Worm (Caenorhabditis elegans): Measurements from ENCODE around the gene Y57G11C.33.

Gene Y57G11C.33

DNA sequence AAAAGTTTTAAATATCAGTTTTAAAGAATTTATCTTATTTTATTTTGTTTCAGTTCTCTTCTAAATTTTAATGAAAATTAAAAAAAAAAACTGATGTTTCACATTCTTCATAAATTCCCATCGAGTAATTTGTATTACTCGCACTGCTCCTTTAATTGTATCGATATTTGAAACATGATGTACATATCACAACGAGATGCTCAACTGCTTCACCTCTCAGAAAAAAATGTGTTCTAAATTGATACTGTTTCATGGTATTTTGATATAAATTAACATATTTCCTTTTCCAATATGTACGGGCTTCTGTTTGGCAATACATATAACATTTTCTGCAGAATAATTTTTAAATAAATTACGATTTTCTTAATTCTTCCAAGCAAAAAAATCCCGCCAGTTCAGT lies 30.8 kb downstream of the Y57G11C.33 start:
- TF ChIP-seq him-1 (tag; optimal IDR thresholded peaks at IDR 0.05) (no peak), dao-5 (tag; optimal IDR thresholded peaks at IDR 0.05) (no peak), W03F9.2 (tag; optimal IDR thresholded peaks at IDR 0.05) (no peak)

DNA sequence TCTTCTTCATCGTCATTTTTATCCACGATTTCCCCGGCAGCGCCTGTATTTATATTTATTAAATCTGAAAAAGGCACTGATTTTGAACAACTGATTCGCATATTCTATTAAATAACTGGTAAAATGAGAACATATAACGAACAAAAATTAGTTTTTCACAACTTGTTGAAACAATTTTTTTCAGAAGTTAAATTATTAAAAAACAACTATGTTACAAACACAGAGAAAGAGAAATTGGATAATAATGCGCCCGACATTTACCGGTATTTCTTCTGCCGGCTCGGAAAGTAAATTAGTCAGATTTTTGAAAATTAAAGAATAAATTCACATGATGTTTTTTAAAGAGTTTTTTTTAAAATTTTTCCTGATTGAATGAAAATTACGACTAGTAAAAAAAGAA lies 43.0 kb downstream of the Y57G11C.33 start, which contains the start of gene haf-8:
TSS of gene haf-8 (minus strand) at position 101 of the 400 bp plus-strand sequence.
- TF ChIP-seq W03F9.2 (tag; optimal IDR thresholded peaks at IDR 0.05), result no peak
- no peak for TF ChIP-seq him-1 (tag; optimal IDR thresholded peaks at IDR 0.05)
- TF ChIP-seq dao-5 (tag; optimal IDR thresholded peaks at IDR 0.05), result no peak

DNA sequence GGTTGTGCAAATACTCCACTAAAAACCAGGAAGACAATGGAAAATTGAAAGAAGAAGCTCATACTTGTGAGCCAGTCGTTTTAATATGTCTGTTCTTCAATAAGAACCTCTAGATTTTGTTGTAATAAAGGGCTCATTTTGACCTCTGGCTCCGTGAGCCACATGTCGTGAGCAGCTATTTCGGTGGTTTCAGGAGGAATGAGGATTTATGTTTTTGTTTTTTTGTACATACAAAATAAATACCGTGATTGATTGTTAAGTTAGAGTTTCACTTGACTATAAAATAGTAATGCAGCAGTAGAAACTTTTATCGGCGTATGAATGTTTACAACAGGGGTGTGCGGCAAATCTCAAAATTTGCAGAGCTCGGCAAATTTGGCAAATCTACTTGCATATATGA lies 47.3 kb downstream of the Y57G11C.33 start, which contains the start of gene Y57G11C.40:
TSS of gene Y57G11C.40 (minus strand) at position 101 of the 400 bp plus-strand sequence.
- TF ChIP-seq him-1 (tag; optimal IDR thresholded peaks at IDR 0.05), result no peak
- no peak for TF ChIP-seq W03F9.2 (tag; optimal IDR thresholded peaks at IDR 0.05)
- TF ChIP-seq dao-5 (tag; optimal IDR thresholded peaks at IDR 0.05), result no peak

DNA sequence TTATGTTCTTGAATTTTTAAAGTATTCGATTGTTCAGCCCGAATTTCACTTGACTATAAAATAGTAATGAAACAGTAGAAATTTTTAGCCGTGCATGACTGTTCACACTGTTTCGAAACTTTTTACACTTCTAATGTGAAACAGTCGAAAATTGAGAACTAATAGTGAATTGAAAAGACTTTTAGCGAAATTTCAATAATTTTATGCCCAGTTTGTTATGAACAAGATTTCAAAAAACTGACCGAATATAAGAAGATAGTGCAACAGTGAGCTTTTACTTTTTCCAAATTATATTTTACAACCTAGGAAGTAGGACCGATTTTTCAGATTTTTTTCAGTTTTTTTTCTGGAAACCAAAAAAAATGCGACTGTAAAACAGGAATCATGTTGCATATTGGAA lies 48.1 kb downstream of the Y57G11C.33 start:
- TF ChIP-seq dao-5 (tag; optimal IDR thresholded peaks at IDR 0.05) (no peak), W03F9.2 (tag; optimal IDR thresholded peaks at IDR 0.05) (no peak), him-1 (tag; optimal IDR thresholded peaks at IDR 0.05) (no peak)

DNA sequence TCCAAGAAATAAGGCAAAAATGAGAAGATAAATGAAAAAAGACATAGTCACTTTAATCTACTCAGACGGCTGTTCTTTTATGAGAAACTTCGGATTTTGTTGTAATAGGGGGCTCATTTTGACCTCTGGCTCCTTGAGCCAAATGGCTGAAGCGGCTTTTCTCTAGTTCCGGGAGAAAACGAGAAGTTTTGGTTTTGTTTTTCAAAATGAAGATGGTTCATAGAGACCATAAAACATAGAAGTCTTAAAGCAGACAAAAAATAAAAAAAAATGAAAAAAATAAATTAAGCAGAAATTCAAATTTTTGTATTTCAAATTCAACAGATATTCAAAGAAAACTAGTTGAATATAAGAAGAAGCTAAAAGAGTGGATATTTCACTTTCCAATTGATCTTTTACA lies 49.4 kb downstream of the Y57G11C.33 start, which contains the start of gene Y57G11C.41:
TSS of gene Y57G11C.41 (minus strand) at position 101 of the 400 bp plus-strand sequence.
- TF ChIP-seq dao-5 (tag; optimal IDR thresholded peaks at IDR 0.05) (no peak), him-1 (tag; optimal IDR thresholded peaks at IDR 0.05) (no peak), W03F9.2 (tag; optimal IDR thresholded peaks at IDR 0.05) (no peak)
